Fruit fly (Drosophila melanogaster): ENCODE results near the gene CG43401.

dm6 chr2L:1446740-1447139 lies 18.5 kb downstream of the CG43401 start:
- no peak for TF ChIP-seq CG8478 (optimal IDR thresholded peaks at IDR 0.05)
- TF ChIP-seq CTCF (optimal IDR thresholded peaks at IDR 0.05) = no peak

Measured in S2 (cell line).